Worm (Caenorhabditis elegans) whole organism, late embryonic: ENCODE data around the gene F27E5.8.

Source experiments
- elt-4 ChIP-seq: sonication (generic microtip); optimal IDR thresholded peaks from 2 replicates; lab custom pipeline; 2016; ENCODE audit warnings: missing genetic modification characterization, missing compliant biosample characterization
- nfya-1 ChIP-seq: sonication (generic microtip); optimal IDR thresholded peaks from 2 replicates; lab custom pipeline; 2017; ENCODE audit warnings: missing genetic modification characterization, mild to moderate bottlenecking, missing compliant biosample characterization, antibody characterized with exemption, moderate library complexity
- ttx-3 ChIP-seq: sonication (generic microtip); optimal IDR thresholded peaks from 2 replicates; lab custom pipeline; 2016; ENCODE audit warnings: missing genetic modification reagents, missing genetic modification characterization, missing compliant biosample characterization

- TF ChIP-seq ttx-3 (tag; lab: Kevin White, UChicago) (no peak), nfya-1 (no peak), elt-4 (tag; lab: Kevin White, UChicago) (no peak)
These were observed 24.1 kb downstream of the F27E5.8 start for ce11 chrII:10103212-10103611.
